Worm (Caenorhabditis elegans): Measurements from ENCODE around the gene C05D12.7.

DNA sequence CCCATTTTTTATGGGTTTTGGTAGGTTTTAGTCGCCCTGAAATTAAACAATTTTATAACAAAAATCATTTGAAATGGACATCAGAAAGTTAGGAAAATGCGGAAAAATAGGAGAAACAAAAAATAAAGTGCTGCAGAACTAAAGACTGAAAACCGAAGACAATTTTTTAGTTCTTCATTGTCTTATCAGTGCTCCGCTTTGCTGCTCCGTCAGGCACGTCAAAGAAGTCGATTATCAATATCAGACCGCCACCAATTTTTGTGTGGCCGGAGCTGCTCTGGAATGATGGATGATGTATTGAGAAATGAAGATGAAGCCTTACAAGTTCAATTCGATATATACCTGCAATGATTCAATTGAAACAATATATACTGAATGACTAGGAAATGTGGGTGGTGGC lies 28.5 kb downstream of the C05D12.7 start, which contains the start of gene vha-6:
- TF ChIP-seq unc-55 (GFP tag; optimal IDR thresholded peaks at IDR 0.05) (no peak), K09A11.1 (tag; optimal IDR thresholded peaks at IDR 0.05; ENCODE audit: insufficient read depth) (no peak), ama-1 (optimal IDR thresholded peaks at IDR 0.05) (no peak), tbx-7 (tag; optimal IDR thresholded peaks at IDR 0.05) (no peak), fkh-10 (GFP tag; optimal IDR thresholded peaks at IDR 0.05) (no peak), ceh-19 (GFP tag; optimal IDR thresholded peaks at IDR 0.05) (no peak), sdc-2 (tag; optimal IDR thresholded peaks at IDR 0.05) (no peak), ahr-1 (tag; optimal IDR thresholded peaks at IDR 0.05) (no peak), lin-11 (tag; optimal IDR thresholded peaks at IDR 0.05) (no peak), pqm-1 (tag; optimal IDR thresholded peaks at IDR 0.05) (no peak), ets-4 (tag; optimal IDR thresholded peaks at IDR 0.05) (no peak)
